Fruit fly (Drosophila melanogaster) whole organism, embryonic: ENCODE measurements around the gene Ent3.

Experiments used
- B-H2 ChIP-seq: fragments of 200-800 bp; sonication (Bioruptor generic); optimal IDR thresholded peaks from 2 replicates; lab custom pipeline; 2018; ENCODE audit warnings: missing biosample characterization, mild to moderate bottlenecking, missing genetic modification characterization
- BtbVII ChIP-seq: fragments of 200-800 bp; sonication (Bioruptor generic); optimal IDR thresholded peaks from 3 replicates; lab custom pipeline; 2017; ENCODE audit warnings: missing biosample characterization, mild to moderate bottlenecking, missing genetic modification characterization
- C15 ChIP-seq: fragments of 200-800 bp; sonication (Bioruptor generic); IDR thresholded peaks from 3 replicates; pipeline ENCODE4 v1.3.6; 2022; ENCODE audit warnings: missing biosample characterization, missing genetic modification characterization
- CG10147 ChIP-seq: fragments of 200-800 bp; sonication (Bioruptor generic); optimal IDR thresholded peaks from 2 replicates; lab custom pipeline; 2019; ENCODE audit warnings: missing biosample characterization, mild to moderate bottlenecking, missing genetic modification characterization, moderate library complexity
- CG10543 ChIP-seq: fragments of 200-800 bp; sonication (Bioruptor generic); optimal IDR thresholded peaks from 3 replicates; lab custom pipeline; 2017; ENCODE audit warnings: missing biosample characterization, mild to moderate bottlenecking, missing genetic modification characterization, moderate library complexity
- CG11504 ChIP-seq: fragments of 200-800 bp; sonication (Bioruptor generic); optimal IDR thresholded peaks from 3 replicates; lab custom pipeline; 2019; ENCODE audit warnings: missing biosample characterization, mild to moderate bottlenecking, missing genetic modification characterization, moderate library complexity
- CG12391 ChIP-seq: fragments of 200-800 bp; sonication (Bioruptor generic); optimal IDR thresholded peaks from 3 replicates; lab custom pipeline; 2018; ENCODE audit warnings: missing biosample characterization, mild to moderate bottlenecking, missing genetic modification characterization, moderate library complexity
- CG12744 ChIP-seq: fragments of 200-800 bp; sonication (Bioruptor generic); optimal IDR thresholded peaks from 2 replicates; lab custom pipeline; 2016; ENCODE audit warnings: missing biosample characterization, missing genetic modification characterization
- CG14441 ChIP-seq: fragments of 200-800 bp; sonication (Bioruptor generic); IDR thresholded peaks from 2 replicates; pipeline ENCODE4 v1.3.6; 2022; ENCODE audit warnings: missing biosample characterization, missing genetic modification characterization
- CG17829 ChIP-seq: fragments of 200-800 bp; optimal IDR thresholded peaks from 2 replicates; lab custom pipeline; 2019; ENCODE audit warnings: missing biosample characterization, mild to moderate bottlenecking, missing genetic modification characterization, moderate library complexity
- CG18599 ChIP-seq: fragments of 200-800 bp; sonication (Bioruptor generic); optimal IDR thresholded peaks from 3 replicates; lab custom pipeline; 2017; ENCODE audit warnings: missing biosample characterization, missing genetic modification characterization, mild to moderate bottlenecking, moderate library complexity, missing genetic modification reagents
- CG2678 ChIP-seq: fragments of 200-800 bp; sonication (Bioruptor generic); optimal IDR thresholded peaks from 3 replicates; lab custom pipeline; 2019; ENCODE audit warnings: missing biosample characterization, mild to moderate bottlenecking, missing genetic modification characterization, moderate library complexity
- CG3847 ChIP-seq: fragments of 200-800 bp; sonication (Bioruptor generic); IDR thresholded peaks from 2 replicates; pipeline ENCODE4 v1.3.6; 2022; ENCODE audit warnings: missing biosample characterization, missing genetic modification characterization
- CG4424 ChIP-seq: fragments of 200-800 bp; sonication (Bioruptor generic); optimal IDR thresholded peaks from 3 replicates; lab custom pipeline; 2016; ENCODE audit warnings: missing biosample characterization, missing genetic modification characterization
- CG7372 ChIP-seq: fragments of 200-800 bp; sonication (Bioruptor generic); IDR thresholded peaks from 2 replicates; pipeline ENCODE4 v1.3.6; 2022; ENCODE audit warnings: missing biosample characterization, missing genetic modification characterization
- CG7786 ChIP-seq: fragments of 200-800 bp; sonication (Bioruptor generic); optimal IDR thresholded peaks from 2 replicates; lab custom pipeline; 2016; ENCODE audit warnings: missing biosample characterization, missing genetic modification characterization
- CG8765 ChIP-seq: fragments of 200-800 bp; sonication (Bioruptor generic); IDR thresholded peaks from 2 replicates; pipeline ENCODE4 v1.3.6; 2022; ENCODE audit warnings: missing biosample characterization, missing genetic modification characterization
- CG9609 ChIP-seq: fragments of 200-800 bp; sonication (Bioruptor generic); optimal IDR thresholded peaks from 3 replicates; lab custom pipeline; 2016; ENCODE audit warnings: missing biosample characterization, missing genetic modification characterization
- CoRest ChIP-seq: fragments of 200-800 bp; sonication (Bioruptor generic); optimal IDR thresholded peaks from 3 replicates; lab custom pipeline; 2018; ENCODE audit warnings: missing biosample characterization, mild to moderate bottlenecking, missing genetic modification characterization, moderate library complexity
- E2f2 ChIP-seq: fragments of 200-800 bp; sonication (Bioruptor generic); IDR thresholded peaks from 2 replicates; pipeline ENCODE4 v1.3.6; 2022; ENCODE audit warnings: missing biosample characterization, missing genetic modification characterization
- Eip74EF ChIP-seq, 2 experiments: fragments of 200-800 bp in 1 of 2; fragments of >200 bp in 1 of 2; sonication (Bioruptor generic) in 1 of 2; optimal IDR thresholded peaks; 2 replicates each; lab custom pipeline; 2017 to 2019; ENCODE audit warnings: missing biosample characterization in 2 of 2, missing genetic modification characterization in 2 of 2, mild to moderate bottlenecking in 1 of 2, moderate library complexity in 1 of 2
- HHEX ChIP-seq: fragments of 200-800 bp; sonication (Bioruptor generic); optimal IDR thresholded peaks from 3 replicates; lab custom pipeline; 2017; ENCODE audit warnings: missing biosample characterization, mild to moderate bottlenecking, missing genetic modification characterization, missing genetic modification reagents
- HLH3B ChIP-seq: fragments of 200-800 bp; sonication (Bioruptor generic); IDR thresholded peaks from 2 replicates; pipeline ENCODE4 v1.3.6; 2022; ENCODE audit warnings: missing biosample characterization, missing genetic modification characterization
- Hmr ChIP-seq: fragments of 200-800 bp; sonication (Bioruptor generic); optimal IDR thresholded peaks from 3 replicates; lab custom pipeline; 2017; ENCODE audit warnings: mild to moderate bottlenecking, missing biosample characterization, missing genetic modification reagents, missing genetic modification characterization
- PHDP ChIP-seq: fragments of 200-800 bp; sonication (Bioruptor generic); optimal IDR thresholded peaks from 3 replicates; lab custom pipeline; 2018; ENCODE audit warnings: missing biosample characterization, mild to moderate bottlenecking, missing genetic modification characterization, moderate library complexity
- Sox102F ChIP-seq: fragments of 200-800 bp; sonication (Bioruptor generic); optimal IDR thresholded peaks from 2 replicates; lab custom pipeline; 2018; ENCODE audit warnings: missing biosample characterization, mild to moderate bottlenecking, missing genetic modification characterization, moderate library complexity
- ap ChIP-seq: fragments of 200-800 bp; sonication (Bioruptor generic); IDR thresholded peaks from 2 replicates; pipeline ENCODE4 v1.3.6; 2022; ENCODE audit warnings: missing biosample characterization, missing genetic modification characterization
- chif ChIP-seq, 2 experiments: fragments of 200-800 bp; sonication (Bioruptor generic); optimal IDR thresholded peaks; 3 replicates each; lab custom pipeline; 2016; ENCODE audit warnings: missing biosample characterization in 2 of 2, missing genetic modification characterization in 2 of 2
- ci ChIP-seq: fragments of 200-800 bp; sonication (Bioruptor generic); IDR thresholded peaks from 3 replicates; pipeline ENCODE4 v1.3.6; 2022; ENCODE audit warnings: missing biosample characterization, missing genetic modification characterization
- cwo ChIP-seq: fragments of 200-800 bp; sonication (Bioruptor generic); optimal IDR thresholded peaks from 3 replicates; lab custom pipeline; 2017; ENCODE audit warnings: missing biosample characterization, missing genetic modification characterization, mild to moderate bottlenecking, moderate library complexity, missing genetic modification reagents
- dmrt99B ChIP-seq: fragments of 200-800 bp; sonication (Bioruptor generic); optimal IDR thresholded peaks from 2 replicates; lab custom pipeline; 2018; ENCODE audit warnings: missing biosample characterization, mild to moderate bottlenecking, missing genetic modification characterization, moderate library complexity
- eve ChIP-seq, 2 experiments: fragments of >200 bp; optimal IDR thresholded peaks; 2 replicates each; lab custom pipeline; 2017; ENCODE audit warnings: missing biosample characterization in 2 of 2, missing genetic modification characterization in 2 of 2
- fd96Cb ChIP-seq: fragments of 200-800 bp; sonication (Bioruptor generic); optimal IDR thresholded peaks from 2 replicates; lab custom pipeline; 2018; ENCODE audit warnings: missing biosample characterization, mild to moderate bottlenecking, missing genetic modification characterization, moderate library complexity
- gce ChIP-seq: fragments of 200-800 bp; sonication (Bioruptor generic); IDR thresholded peaks from 3 replicates; pipeline ENCODE4 v1.3.6; 2022; ENCODE audit warnings: missing biosample characterization, missing genetic modification characterization
- ham ChIP-seq: fragments of 200-800 bp; sonication (Bioruptor generic); IDR thresholded peaks from 2 replicates; pipeline ENCODE4 v1.3.6; 2022; ENCODE audit warnings: missing biosample characterization, missing genetic modification characterization
- ind ChIP-seq: fragments of 200-800 bp; sonication (Bioruptor generic); optimal IDR thresholded peaks from 3 replicates; lab custom pipeline; 2016; ENCODE audit warnings: missing biosample characterization, missing genetic modification characterization
- klu ChIP-seq: fragments of 200-800 bp; sonication (Bioruptor generic); IDR thresholded peaks from 2 replicates; pipeline ENCODE4 v1.3.6; 2022; ENCODE audit warnings: missing biosample characterization, missing genetic modification characterization
- nau ChIP-seq: fragments of 200-800 bp; sonication (Bioruptor generic); optimal IDR thresholded peaks from 3 replicates; lab custom pipeline; 2017; ENCODE audit warnings: missing biosample characterization, mild to moderate bottlenecking, missing genetic modification characterization, missing genetic modification reagents
- nmo ChIP-seq: fragments of 200-800 bp; sonication (Bioruptor generic); optimal IDR thresholded peaks from 2 replicates; lab custom pipeline; 2018; ENCODE audit warnings: missing biosample characterization, mild to moderate bottlenecking, missing genetic modification characterization, moderate library complexity
- nom ChIP-seq: fragments of 200-800 bp; sonication (Bioruptor generic); optimal IDR thresholded peaks from 2 replicates; lab custom pipeline; 2017; ENCODE audit warnings: missing biosample characterization, missing genetic modification characterization, mild to moderate bottlenecking, moderate library complexity, missing genetic modification reagents
- oc ChIP-seq: fragments of 200-800 bp; sonication (Bioruptor generic); optimal IDR thresholded peaks from 2 replicates; lab custom pipeline; 2018; ENCODE audit warnings: missing biosample characterization, mild to moderate bottlenecking, missing genetic modification characterization, moderate library complexity
- pnt ChIP-seq: fragments of 200-800 bp; sonication (Bioruptor generic); optimal IDR thresholded peaks from 3 replicates; lab custom pipeline; 2016; ENCODE audit warnings: missing biosample characterization, missing genetic modification characterization
- row ChIP-seq: fragments of 200-800 bp; sonication (Bioruptor generic); IDR thresholded peaks from 3 replicates; pipeline ENCODE4 v1.3.6; 2022; ENCODE audit warnings: missing biosample characterization, missing genetic modification characterization
- seq ChIP-seq: fragments of 200-800 bp; sonication (Bioruptor generic); IDR thresholded peaks from 2 replicates; pipeline ENCODE4 v1.3.6; 2022; ENCODE audit warnings: missing biosample characterization, missing genetic modification characterization
- slbo ChIP-seq: fragments of 200-800 bp; sonication (Bioruptor generic); IDR thresholded peaks from 2 replicates; pipeline ENCODE4 v1.3.6; 2022; ENCODE audit warnings: missing biosample characterization, missing genetic modification characterization
- ssp ChIP-seq: fragments of 200-800 bp; sonication (Bioruptor generic); IDR thresholded peaks from 2 replicates; pipeline ENCODE4 v1.3.6; 2022; ENCODE audit warnings: missing biosample characterization, missing genetic modification characterization
- stc ChIP-seq: fragments of 200-800 bp; sonication (Bioruptor generic); IDR thresholded peaks from 2 replicates; pipeline ENCODE4 v1.3.6; 2022; ENCODE audit warnings: missing biosample characterization, missing genetic modification characterization
- wdn ChIP-seq: fragments of 200-800 bp; sonication (Bioruptor generic); IDR thresholded peaks from 2 replicates; pipeline ENCODE4 v1.3.6; 2022; ENCODE audit warnings: missing biosample characterization, missing genetic modification characterization

Gene Ent3

DNA sequence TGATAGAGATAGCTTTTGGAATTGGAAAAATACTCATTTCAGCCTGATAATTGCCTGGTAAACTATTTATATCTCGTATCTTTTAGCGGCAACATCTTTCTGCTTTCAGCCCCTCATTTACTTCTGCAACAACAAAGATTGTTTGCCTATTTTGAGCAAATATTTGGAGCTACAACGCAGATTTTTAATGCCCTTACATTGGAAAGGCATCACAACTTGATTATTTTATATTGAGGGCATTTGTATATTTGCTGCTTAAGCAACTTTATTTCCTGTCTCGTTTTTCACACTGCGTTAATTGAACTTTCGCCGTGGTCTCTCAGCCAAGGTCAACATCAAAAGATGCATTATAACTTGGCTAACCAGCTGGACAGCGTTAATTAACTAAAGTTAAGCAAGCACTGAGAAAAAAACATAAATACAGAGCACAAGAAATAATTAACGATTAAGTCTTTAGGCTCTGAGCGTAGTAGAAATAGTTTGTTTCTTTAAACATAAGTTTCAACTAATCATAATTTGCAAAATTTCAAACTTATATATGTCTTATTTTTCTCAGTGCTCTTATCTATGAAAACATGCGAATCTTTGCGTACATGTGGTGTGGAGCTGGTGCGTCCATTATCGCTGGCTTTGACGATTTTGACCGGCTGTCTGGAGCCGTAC, 22.0 kb upstream of the Ent3 start (continued):
- TF ChIP-seq C15 (GFP tag; lab: Robert Waterston, UW), result no peak
- TF ChIP-seq nmo (GFP tag; lab: Kevin White, UChicago), result peak; percentile 53
- TF ChIP-seq klu, result no peak
- TF ChIP-seq dmrt99B (tag; lab: Kevin White, UChicago), result peak; percentile 68
- peak; percentile 40 for TF ChIP-seq BtbVII (GFP tag; lab: Kevin White, UChicago)
- peak; percentile 52; the same call in 1 of the 2 replicates for TF ChIP-seq seq (GFP tag; lab: Robert Waterston, UW)
- TF ChIP-seq CG8765, result no peak
- peak; percentile 61 for TF ChIP-seq CG14441 (GFP tag; lab: Robert Waterston, UW)
- peak; percentile 12 for TF ChIP-seq pnt (GFP tag; lab: Kevin White, UChicago)
- peak; percentile 49 for TF ChIP-seq CG9609 (GFP tag; lab: Kevin White, UChicago)
- TF ChIP-seq row, result peak; percentile 55
- TF ChIP-seq CG10147, result peak; percentile 25
- TF ChIP-seq CG7786 (GFP tag; lab: Kevin White, UChicago), result peak; percentile 41
- peak; percentile 61 for TF ChIP-seq CG12391 (tag; lab: Kevin White, UChicago)
- TF ChIP-seq ci (GFP tag; lab: Robert Waterston, UW), result peak; percentile 63; the same call in 1 of the 3 replicates
- TF ChIP-seq stc (GFP tag; lab: Robert Waterston, UW), result 0 out of 2 replicates have a peak, but pooled peaks have one; percentile 49
- TF ChIP-seq eve (GFP tag; optimal IDR thresholded peaks at IDR 0.05; lab: Kevin White, UChicago), result peak in 1 of 2 experiments; percentile 68
- peak; percentile 58 for TF ChIP-seq CoRest (tag; lab: Kevin White, UChicago)
- peak; percentile 14 for TF ChIP-seq HHEX (GFP tag; lab: Kevin White, UChicago)
- TF ChIP-seq CG7372 (GFP tag; lab: Robert Waterston, UW), result 0 out of 2 replicates have a peak, but pooled peaks have one; percentile 42
- peak; percentile 43 for TF ChIP-seq CG17829 (tag; lab: Kevin White, UChicago)
- peak; percentile 30; the same call in 1 of the 2 replicates for TF ChIP-seq E2f2
- TF ChIP-seq ind (GFP tag; lab: Kevin White, UChicago), result peak; percentile 43
- TF ChIP-seq oc (tag; lab: Kevin White, UChicago), result peak; percentile 3
- 0 out of 2 replicates have a peak, but pooled peaks have one; percentile 16 for TF ChIP-seq HLH3B (GFP tag; lab: Robert Waterston, UW)
- TF ChIP-seq Sox102F (GFP tag; lab: Kevin White, UChicago), result peak; percentile 79
- 0 out of 2 replicates have a peak, but pooled peaks have one; percentile 26 for TF ChIP-seq ham (GFP tag; lab: Robert Waterston, UW)
- TF ChIP-seq wdn, result 0 out of 2 replicates have a peak, but pooled peaks have one; percentile 25
- no peak for TF ChIP-seq B-H2 (GFP tag; lab: Kevin White, UChicago)
- TF ChIP-seq cwo (GFP tag; lab: Kevin White, UChicago), result peak; percentile 39
- no peak for TF ChIP-seq CG12744 (GFP tag; lab: Kevin White, UChicago)
- peak; percentile 77 for TF ChIP-seq slbo
- TF ChIP-seq ssp (GFP tag; lab: Robert Waterston, UW), result no peak
- peak; percentile 44 for TF ChIP-seq nau (GFP tag; lab: Kevin White, UChicago)
- TF ChIP-seq CG4424 (GFP tag; lab: Kevin White, UChicago), result peak; percentile 26
- peak; percentile 53 for TF ChIP-seq CG11504 (tag; lab: Kevin White, UChicago)
- TF ChIP-seq Eip74EF (GFP tag; optimal IDR thresholded peaks at IDR 0.05; lab: Kevin White, UChicago), result peak in 1 of 2 experiments; percentile 39
- TF ChIP-seq Hmr, result peak; percentile 70
- peak; percentile 13 for TF ChIP-seq fd96Cb (tag; lab: Kevin White, UChicago)
- no peak for TF ChIP-seq ap
- no peak for TF ChIP-seq gce (GFP tag; lab: Robert Waterston, UW)
- peak in 1 of 2 experiments; percentile 22 for TF ChIP-seq chif (GFP tag; optimal IDR thresholded peaks at IDR 0.05; lab: Kevin White, UChicago)
- peak; percentile 39; the same call in 1 of the 2 replicates for TF ChIP-seq CG3847 (GFP tag; lab: Robert Waterston, UW)
- peak; percentile 36 for TF ChIP-seq CG18599
- TF ChIP-seq PHDP (tag; lab: Kevin White, UChicago), result peak; percentile 71
- no peak for TF ChIP-seq CG10543 (GFP tag; lab: Kevin White, UChicago)
- peak; percentile 66 for TF ChIP-seq CG2678
- peak; percentile 20 for TF ChIP-seq nom (GFP tag; lab: Kevin White, UChicago)
